Fruit fly (Drosophila melanogaster): ENCODE measurements around the gene Gas41.
A peak's percentile ranks its signal among the peaks of the same experiment; 100 is the strongest.

Gene Gas41

dm6 chr2L:6956725-6957124, 6.7 kb upstream of the Gas41 start, which contains the start of the genes CG13775 and CG3430 (continued):
- TF ChIP-seq CG6683 (GFP tag; optimal IDR thresholded peaks at IDR 0.05) (no peak), dati (GFP tag; IDR thresholded peaks at IDR 0.05) (no peak), HHEX (GFP tag; optimal IDR thresholded peaks at IDR 0.05) (no peak), tio (GFP tag; optimal IDR thresholded peaks at IDR 0.05) (no peak), CG7357 (GFP tag; IDR thresholded peaks at IDR 0.05) (no peak), CG10565 (GFP tag; optimal IDR thresholded peaks at IDR 0.05) (no peak), dimm (GFP tag; IDR thresholded peaks at IDR 0.05) (no peak), CG11695 (GFP tag; IDR thresholded peaks at IDR 0.05) (no peak), zfh2 (GFP tag; optimal IDR thresholded peaks at IDR 0.05) (peak; percentile 36), eyg (GFP tag; optimal IDR thresholded peaks at IDR 0.05) (no peak), ham (GFP tag; IDR thresholded peaks at IDR 0.05) (no peak), CG5953 (GFP tag; IDR thresholded peaks at IDR 0.05) (no peak), br (optimal IDR thresholded peaks at IDR 0.05) (no peak), Hsf (GFP tag; optimal IDR thresholded peaks at IDR 0.05) (peak; percentile 25), sna (GFP tag; IDR thresholded peaks at IDR 0.05; ENCODE audit: partially characterized antibody) (peak; percentile 53; the same call in 1 of the 2 replicates), Atf-2 (GFP tag; optimal IDR thresholded peaks at IDR 0.05) (no peak), NFAT (GFP tag; IDR thresholded peaks at IDR 0.05) (peak; percentile 15; the same call in 1 of the 2 replicates), B-H1 (GFP tag; IDR thresholded peaks at IDR 0.05) (no peak), pho (GFP tag; optimal IDR thresholded peaks at IDR 0.05) (peak; percentile 57), caup (GFP tag; optimal IDR thresholded peaks at IDR 0.05; ENCODE audit: severe bottlenecking) (peak; percentile 20), CG12744 (GFP tag; optimal IDR thresholded peaks at IDR 0.05) (no peak), ato (GFP tag; IDR thresholded peaks at IDR 0.05; ENCODE audit: partially characterized antibody) (peak; percentile 20; the same call in 1 of the 2 replicates), Scr (GFP tag; IDR thresholded peaks at IDR 0.05; ENCODE audit: partially characterized antibody) (peak; percentile 67), CG10321 (GFP tag; IDR thresholded peaks at IDR 0.05) (no peak), run (tag; optimal IDR thresholded peaks at IDR 0.05) (no peak), CG11560 (tag; IDR thresholded peaks at IDR 0.05) (no peak), HLHmδ (GFP tag; optimal IDR thresholded peaks at IDR 0.05) (no peak), CG14014 (GFP tag; IDR thresholded peaks at IDR 0.05) (peak; percentile 33; the same call in 1 of the 2 replicates), prd (optimal IDR thresholded peaks at IDR 0.05) (no peak), prd (GFP tag; IDR thresholded peaks at IDR 0.05) (no peak), CG17186 (GFP tag; optimal IDR thresholded peaks at IDR 0.05) (no peak), CG18262 (tag; optimal IDR thresholded peaks at IDR 0.05) (no peak), Nf-YC (tag; optimal IDR thresholded peaks at IDR 0.05) (no peak), CG1602 (GFP tag; optimal IDR thresholded peaks at IDR 0.05) (no peak), CG14667 (GFP tag; IDR thresholded peaks at IDR 0.05) (no peak), btn (GFP tag; optimal IDR thresholded peaks at IDR 0.05) (no peak), tll (GFP tag; optimal IDR thresholded peaks at IDR 0.05) (no peak), Bdp1 (GFP tag; optimal IDR thresholded peaks at IDR 0.05) (no peak), Chrac-16 (GFP tag; optimal IDR thresholded peaks at IDR 0.05) (peak; percentile 29), CG6813 (GFP tag; optimal IDR thresholded peaks at IDR 0.05) (no peak), CG34376 (GFP tag; optimal IDR thresholded peaks at IDR 0.05) (peak; percentile 40), CG7987 (GFP tag; optimal IDR thresholded peaks at IDR 0.05) (peak; percentile 30), CG13424 (tag; optimal IDR thresholded peaks at IDR 0.05) (peak; percentile 10), rib (GFP tag; IDR thresholded peaks at IDR 0.05) (0 out of 2 replicates have a peak, but pooled peaks have one; percentile 12), pita (GFP tag; optimal IDR thresholded peaks at IDR 0.05) (no peak), ERR (GFP tag; optimal IDR thresholded peaks at IDR 0.05) (no peak), Dp (GFP tag; optimal IDR thresholded peaks at IDR 0.05) (peak; percentile 82), CG12155 (GFP tag; optimal IDR thresholded peaks at IDR 0.05) (no peak), NC2β (GFP tag; optimal IDR thresholded peaks at IDR 0.05) (peak; percentile 11), bsh (GFP tag; optimal IDR thresholded peaks at IDR 0.05) (no peak), psq (GFP tag; optimal IDR thresholded peaks at IDR 0.05) (no peak), CG16779 (GFP tag; IDR thresholded peaks at IDR 0.05) (no peak)

All from whole organism, embryonic.